Worm (Caenorhabditis elegans): ENCODE data around the gene ZK355.2.

DNA sequence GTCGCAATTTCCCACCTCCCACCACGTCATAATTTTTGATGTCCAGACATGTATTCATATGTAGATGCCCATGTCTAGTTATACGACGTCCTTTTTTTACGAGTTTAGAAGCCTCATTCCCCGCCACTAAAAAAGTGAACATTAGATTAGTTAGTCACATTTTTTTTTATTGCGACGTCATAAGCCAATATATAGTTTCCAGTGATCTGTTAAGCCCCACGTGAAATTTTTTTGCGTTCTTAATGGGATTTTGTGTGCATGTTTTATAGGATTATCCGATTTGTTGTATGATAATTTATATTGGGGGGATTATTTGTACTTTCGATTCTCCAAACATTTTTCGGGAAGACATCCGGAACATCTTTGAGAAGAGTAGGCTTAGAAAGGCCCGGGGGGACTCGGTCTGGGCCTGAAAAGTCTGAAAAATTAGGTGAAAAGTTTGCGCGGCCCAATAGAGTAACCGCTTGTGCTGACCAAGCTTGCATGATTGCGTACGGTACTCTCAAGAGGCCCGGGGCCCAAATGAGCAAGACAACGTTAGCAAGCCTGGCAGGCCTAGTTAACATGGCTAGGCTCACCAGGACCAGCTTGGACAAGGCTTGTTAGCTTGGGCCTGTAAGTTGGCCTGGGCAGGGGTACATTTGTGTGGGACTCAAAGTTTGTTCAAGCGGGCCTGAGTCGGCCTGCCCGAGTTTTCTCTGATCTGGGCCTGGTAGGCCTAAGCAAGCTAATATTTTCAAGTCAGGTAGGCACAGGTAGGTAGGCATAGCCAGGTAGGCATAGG is 41.7 kb downstream of the ZK355.2 start:
- TF ChIP-seq nfya-1 (tag; optimal IDR thresholded peaks at IDR 0.05; ENCODE audit: insufficient read depth) (no peak), aly-2 (tag; optimal IDR thresholded peaks at IDR 0.05) (no peak), elt-3 (tag; optimal IDR thresholded peaks at IDR 0.05) (no peak), nhr-25 (tag; optimal IDR thresholded peaks at IDR 0.05) (no peak), jun-1 (tag; optimal IDR thresholded peaks at IDR 0.05) (no peak), elt-2 (tag; optimal IDR thresholded peaks at IDR 0.05) (no peak), nhr-12 (tag; optimal IDR thresholded peaks at IDR 0.05) (no peak), ztf-4 (tag; optimal IDR thresholded peaks at IDR 0.05) (no peak), egl-27 (tag; optimal IDR thresholded peaks at IDR 0.05) (no peak), nhr-11 (tag; optimal IDR thresholded peaks at IDR 0.05) (no peak), unc-62 (GFP tag; optimal IDR thresholded peaks at IDR 0.05) (no peak), ZK546.5 (tag; optimal IDR thresholded peaks at IDR 0.05) (no peak)

Measured in whole organism, L3 larva.